Fruit fly (Drosophila melanogaster) whole organism, prepupa: ENCODE results near the gene CG7484.

Experiments used
- CG10669 ChIP-seq: fragments of 200-800 bp; sonication (Bioruptor generic); optimal IDR thresholded peaks from 3 replicates; lab custom pipeline; 2018; ENCODE audit warnings: missing biosample characterization, mild to moderate bottlenecking, missing genetic modification characterization, moderate library complexity
- CG11762 ChIP-seq: fragments of 200-800 bp; sonication (Bioruptor generic); optimal IDR thresholded peaks from 3 replicates; lab custom pipeline; 2016; ENCODE audit warnings: missing biosample characterization, missing genetic modification characterization; ENCODE audit not compliant: insufficient read depth
- CG11902 ChIP-seq: fragments of 200-800 bp; sonication (Bioruptor generic); optimal IDR thresholded peaks from 3 replicates; lab custom pipeline; 2016; ENCODE audit warnings: missing biosample characterization, missing genetic modification characterization
- CG15336 ChIP-seq: fragments of 200-800 bp; sonication (Bioruptor generic); IDR thresholded peaks from 2 replicates; pipeline ENCODE4 v1.3.6; 2022; ENCODE audit warnings: missing biosample characterization, missing genetic modification characterization
- CG1621 ChIP-seq: fragments of 200-800 bp; sonication (Bioruptor generic); optimal IDR thresholded peaks from 3 replicates; lab custom pipeline; 2018; ENCODE audit warnings: missing biosample characterization, mild to moderate bottlenecking, missing genetic modification characterization
- CG16779 ChIP-seq: fragments of 200-800 bp; sonication (Bioruptor generic); optimal IDR thresholded peaks from 3 replicates; lab custom pipeline; 2017; ENCODE audit warnings: missing biosample characterization, mild to moderate bottlenecking, missing genetic modification characterization
- CG3032 ChIP-seq: fragments of 200-800 bp; optimal IDR thresholded peaks from 2 replicates; lab custom pipeline; 2019; ENCODE audit warnings: missing biosample characterization, mild to moderate bottlenecking, missing genetic modification characterization, moderate library complexity
- CG32006 ChIP-seq: fragments of 200-800 bp; sonication (Bioruptor generic); optimal IDR thresholded peaks from 3 replicates; lab custom pipeline; 2017; ENCODE audit warnings: missing biosample characterization, mild to moderate bottlenecking, missing genetic modification characterization
- CG34406 ChIP-seq: fragments of 200-800 bp; sonication (Bioruptor generic); optimal IDR thresholded peaks from 3 replicates; lab custom pipeline; 2016; ENCODE audit warnings: missing biosample characterization, missing genetic modification characterization
- CG4318 ChIP-seq: fragments of 200-800 bp; sonication (Bioruptor generic); optimal IDR thresholded peaks from 3 replicates; lab custom pipeline; 2017; ENCODE audit warnings: missing biosample characterization, mild to moderate bottlenecking, missing genetic modification characterization
- CG6792 ChIP-seq: fragments of 200-800 bp; sonication (Bioruptor generic); optimal IDR thresholded peaks from 3 replicates; lab custom pipeline; 2016; ENCODE audit warnings: missing biosample characterization, missing genetic modification characterization
- CG6808 ChIP-seq: fragments of 200-800 bp; sonication (Bioruptor generic); optimal IDR thresholded peaks from 3 replicates; lab custom pipeline; 2017; ENCODE audit warnings: missing biosample characterization, missing genetic modification characterization, mild to moderate bottlenecking, moderate library complexity, missing genetic modification reagents
- CG6854 ChIP-seq: fragments of 200-800 bp; sonication (Bioruptor generic); optimal IDR thresholded peaks from 2 replicates; lab custom pipeline; 2017; ENCODE audit warnings: missing biosample characterization, mild to moderate bottlenecking, missing genetic modification characterization
- CG7368 ChIP-seq: fragments of 200-800 bp; sonication (Bioruptor generic); optimal IDR thresholded peaks from 3 replicates; lab custom pipeline; 2016; ENCODE audit warnings: missing biosample characterization, missing genetic modification characterization
- CG8119 ChIP-seq: fragments of 200-800 bp; sonication (Bioruptor generic); IDR thresholded peaks from 3 replicates; pipeline ENCODE4 v1.3.6; 2022; ENCODE audit warnings: missing biosample characterization, missing genetic modification characterization
- CG8319 ChIP-seq: fragments of 200-800 bp; sonication (Bioruptor generic); optimal IDR thresholded peaks from 3 replicates; lab custom pipeline; 2016; ENCODE audit warnings: missing biosample characterization, missing genetic modification characterization
- Eip75B ChIP-seq: fragments of 200-800 bp; sonication (Bioruptor generic); optimal IDR thresholded peaks from 3 replicates; lab custom pipeline; 2016; ENCODE audit warnings: missing biosample characterization, missing genetic modification characterization
- Eip78C ChIP-seq: fragments of 200-800 bp; sonication (Bioruptor generic); peaks from one replicate; lab custom pipeline; 2016; ENCODE audit warnings: missing biosample characterization, missing genetic modification characterization
- Eip93F ChIP-seq: fragments of 200-800 bp; sonication (Bioruptor generic); optimal IDR thresholded peaks from 2 replicates; lab custom pipeline; 2016; ENCODE audit warnings: missing biosample characterization, mild to moderate bottlenecking, missing genetic modification characterization
- Ets96B ChIP-seq: fragments of 200-800 bp; optimal IDR thresholded peaks from 2 replicates; lab custom pipeline; 2019; ENCODE audit warnings: missing biosample characterization, mild to moderate bottlenecking, missing genetic modification characterization, moderate library complexity
- Hr38 ChIP-seq: sonication (Bioruptor generic); optimal IDR thresholded peaks from 2 replicates; lab custom pipeline; 2016; ENCODE audit warnings: missing biosample characterization, missing genetic modification characterization
- Hr4 ChIP-seq: fragments of 200-800 bp; sonication (Bioruptor generic); optimal IDR thresholded peaks from 3 replicates; lab custom pipeline; 2016; ENCODE audit warnings: missing biosample characterization, missing genetic modification characterization
- Met ChIP-seq: fragments of 200-800 bp; sonication (Bioruptor generic); optimal IDR thresholded peaks from 3 replicates; lab custom pipeline; 2016; ENCODE audit warnings: missing biosample characterization, missing genetic modification characterization
- OdsH ChIP-seq: fragments of 200-800 bp; sonication (Bioruptor generic); optimal IDR thresholded peaks from 3 replicates; lab custom pipeline; 2016; ENCODE audit warnings: missing biosample characterization, missing genetic modification characterization
- Smox ChIP-seq: fragments of 200-800 bp; sonication (Bioruptor generic); optimal IDR thresholded peaks from 3 replicates; lab custom pipeline; 2016; ENCODE audit warnings: missing biosample characterization, missing genetic modification characterization
- Sox102F ChIP-seq: fragments of 200-800 bp; sonication (Bioruptor generic); optimal IDR thresholded peaks from 2 replicates; lab custom pipeline; 2016; ENCODE audit warnings: missing biosample characterization, mild to moderate bottlenecking, missing genetic modification characterization
- Sox14 ChIP-seq: fragments of 200-800 bp; sonication (Bioruptor generic); optimal IDR thresholded peaks from 3 replicates; lab custom pipeline; 2016; ENCODE audit warnings: missing biosample characterization, missing genetic modification characterization
- Sox15 ChIP-seq: fragments of 200-800 bp; sonication (Bioruptor generic); optimal IDR thresholded peaks from 3 replicates; lab custom pipeline; 2016; ENCODE audit warnings: missing biosample characterization, missing genetic modification characterization
- achi ChIP-seq: fragments of 200-800 bp; sonication (Bioruptor generic); optimal IDR thresholded peaks from 3 replicates; lab custom pipeline; 2016; ENCODE audit warnings: missing biosample characterization, missing genetic modification characterization
- eg ChIP-seq: fragments of 200-800 bp; sonication (Bioruptor generic); IDR thresholded peaks from 3 replicates; pipeline ENCODE4 v1.3.6; 2022; ENCODE audit warnings: missing biosample characterization, missing genetic modification characterization
- esn ChIP-seq: fragments of 200-800 bp; sonication (Bioruptor generic); optimal IDR thresholded peaks from 2 replicates; lab custom pipeline; 2016; ENCODE audit warnings: missing biosample characterization, mild to moderate bottlenecking, missing genetic modification characterization, moderate library complexity
- fd85E ChIP-seq: fragments of 200-800 bp; sonication (Bioruptor generic); optimal IDR thresholded peaks from 3 replicates; lab custom pipeline; 2016; ENCODE audit warnings: missing biosample characterization, missing genetic modification characterization
- spab ChIP-seq: fragments of 200-800 bp; sonication (Bioruptor generic); optimal IDR thresholded peaks from 2 replicates; lab custom pipeline; 2017; ENCODE audit warnings: missing biosample characterization, mild to moderate bottlenecking, missing genetic modification characterization, missing genetic modification reagents
- svp ChIP-seq: fragments of 200-800 bp; sonication (Bioruptor generic); peaks from one replicate; lab custom pipeline; 2016; ENCODE audit warnings: missing biosample characterization, missing genetic modification characterization
- topi ChIP-seq: fragments of 200-800 bp; sonication (Bioruptor generic); optimal IDR thresholded peaks from 3 replicates; lab custom pipeline; 2016; ENCODE audit warnings: missing biosample characterization, missing genetic modification characterization
- vri ChIP-seq: fragments of 200-800 bp; sonication (Bioruptor generic); optimal IDR thresholded peaks from 3 replicates; lab custom pipeline; 2016; ENCODE audit warnings: missing biosample characterization, mild to moderate bottlenecking, missing genetic modification characterization

CG7484 gene

DNA sequence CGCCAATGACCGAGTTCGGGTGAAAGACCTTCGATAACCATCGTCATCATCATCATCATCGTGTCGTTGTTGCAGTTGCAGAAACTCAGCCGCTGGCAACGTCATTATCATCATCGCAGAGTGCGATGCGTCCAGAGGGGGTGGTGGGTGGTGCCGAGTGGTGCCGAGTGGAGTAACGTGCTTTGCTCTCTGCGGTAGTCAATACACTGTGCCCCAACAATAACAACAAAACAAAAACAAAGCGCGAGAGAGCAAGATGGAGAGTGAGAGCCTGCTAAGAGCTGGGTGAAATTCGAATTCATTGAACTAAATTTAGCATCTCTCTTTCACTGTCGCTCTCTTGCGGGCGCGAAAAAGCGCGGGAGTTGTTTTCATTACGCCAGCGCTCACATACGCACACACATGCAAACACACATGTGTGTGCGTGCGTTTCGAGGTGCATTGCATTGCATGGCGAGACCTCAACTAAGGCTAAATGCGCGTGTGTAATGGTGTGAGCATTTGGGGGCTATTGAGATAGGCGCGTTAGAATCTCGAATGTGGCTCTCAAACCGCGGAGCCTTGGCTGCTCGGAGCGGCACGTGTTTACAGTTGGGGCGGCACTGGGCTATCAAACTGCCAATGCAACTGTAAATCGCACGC is 42.4 kb upstream of the CG7484 start (continued):
- TF ChIP-seq Hr38 (GFP tag; lab: Kevin White, UChicago) (no peak), achi (GFP tag; lab: Kevin White, UChicago) (no peak), topi (GFP tag; lab: Kevin White, UChicago) (no peak), Eip78C (GFP tag; lab: Kevin White, UChicago) (peak; percentile 17), CG32006 (GFP tag; lab: Kevin White, UChicago) (no peak), CG7368 (GFP tag; lab: Kevin White, UChicago) (no peak), CG4318 (GFP tag; lab: Kevin White, UChicago) (no peak), eg (GFP tag; lab: Robert Waterston, UW) (peak; percentile 50; the same call in 1 of the 3 replicates), CG6792 (GFP tag; lab: Kevin White, UChicago) (no peak), CG15336 (peak; percentile 65; the same call in 1 of the 2 replicates), CG11902 (no peak), Sox14 (GFP tag; lab: Kevin White, UChicago) (peak; percentile 23), Smox (GFP tag; lab: Kevin White, UChicago) (no peak), Met (peak; percentile 39), CG8319 (GFP tag; lab: Kevin White, UChicago) (no peak), Hr4 (GFP tag; lab: Kevin White, UChicago) (no peak), esn (GFP tag; lab: Kevin White, UChicago) (no peak)

- peak; percentile 97 for TF ChIP-seq svp (GFP tag; lab: Kevin White, UChicago)
- no peak for TF ChIP-seq Ets96B (tag; lab: Kevin White, UChicago)
- no peak for TF ChIP-seq CG8119 (GFP tag; lab: Robert Waterston, UW)
- TF ChIP-seq Sox102F (GFP tag; lab: Kevin White, UChicago): no peak
- TF ChIP-seq OdsH: no peak
- TF ChIP-seq CG34406 (GFP tag; lab: Kevin White, UChicago): peak; percentile 35
- no peak for TF ChIP-seq CG6808 (GFP tag; lab: Kevin White, UChicago)
- peak; percentile 1 for TF ChIP-seq esn (GFP tag; lab: Kevin White, UChicago)
Observed at dm6 chr3L:17613292-17613734, 41.1 kb upstream of the CG7484 start.

- peak; percentile 51 for TF ChIP-seq CG6854 (GFP tag; lab: Kevin White, UChicago)
- no peak for TF ChIP-seq fd85E (GFP tag; lab: Kevin White, UChicago)
- TF ChIP-seq svp (GFP tag; lab: Kevin White, UChicago): peak; percentile 80
- peak; percentile 52 for TF ChIP-seq vri (GFP tag; lab: Kevin White, UChicago)
- peak; percentile 46 for TF ChIP-seq Eip75B
Observed at dm6 chr3L:17613972-17614384, 40.4 kb upstream of the CG7484 start.

DNA sequence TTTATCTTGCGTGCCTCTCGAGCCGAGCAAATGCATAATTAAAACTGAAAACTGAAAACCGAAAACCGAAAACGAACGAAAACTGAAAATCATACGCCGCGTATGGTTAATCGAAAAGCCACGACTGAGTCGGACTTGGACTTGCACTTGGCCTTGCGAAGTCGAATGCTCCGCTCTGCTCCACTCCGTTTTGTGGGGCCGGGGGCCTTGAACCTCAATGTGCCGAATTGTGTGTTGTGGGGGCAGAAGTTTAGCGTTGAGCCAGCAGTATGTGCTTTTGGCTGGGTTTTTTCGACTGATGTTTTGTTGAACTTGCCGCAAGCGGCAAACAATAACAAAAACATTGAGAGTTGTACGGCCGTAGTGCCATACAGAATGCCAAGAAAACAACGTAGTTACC is 39.1 kb upstream of the CG7484 start:
- TF ChIP-seq CG6854 (GFP tag; lab: Kevin White, UChicago) (no peak), CG11762 (no peak), CG3032 (tag; lab: Kevin White, UChicago) (no peak), CG10669 (GFP tag; lab: Kevin White, UChicago) (no peak), Eip93F (GFP tag; lab: Kevin White, UChicago) (no peak), topi (GFP tag; lab: Kevin White, UChicago) (no peak), Hr38 (GFP tag; lab: Kevin White, UChicago) (no peak), CG34406 (GFP tag; lab: Kevin White, UChicago) (no peak), spab (GFP tag; lab: Kevin White, UChicago) (no peak), CG1621 (tag; lab: Kevin White, UChicago) (no peak), CG16779 (no peak), Sox15 (GFP tag; lab: Kevin White, UChicago) (no peak), esn (GFP tag; lab: Kevin White, UChicago) (no peak)
